Fruit fly (Drosophila melanogaster) S2 (cell line): ENCODE results near the gene OdsH.

ENCODE experiments used
- CG8478 ChIP-seq: fragments of >200 bp; optimal IDR thresholded peaks from 2 replicates; lab custom pipeline; 2018
- CTCF ChIP-seq, 2 experiments: fragments of >200 bp; optimal IDR thresholded peaks; 2 replicates each; lab custom pipeline; 2018

dm6 chrX:17828298-17829033 lies 37.7 kb downstream of the OdsH start:
- no peak for TF ChIP-seq CTCF (optimal IDR thresholded peaks at IDR 0.05; lab: Kevin White, UChicago)
- no peak for TF ChIP-seq CG8478 (lab: Kevin White, UChicago)
